Worm (Caenorhabditis elegans): ENCODE results near the gene znf-207.
A peak's percentile ranks its signal among the peaks of the same experiment; 100 is the strongest.

The znf-207 gene

DNA sequence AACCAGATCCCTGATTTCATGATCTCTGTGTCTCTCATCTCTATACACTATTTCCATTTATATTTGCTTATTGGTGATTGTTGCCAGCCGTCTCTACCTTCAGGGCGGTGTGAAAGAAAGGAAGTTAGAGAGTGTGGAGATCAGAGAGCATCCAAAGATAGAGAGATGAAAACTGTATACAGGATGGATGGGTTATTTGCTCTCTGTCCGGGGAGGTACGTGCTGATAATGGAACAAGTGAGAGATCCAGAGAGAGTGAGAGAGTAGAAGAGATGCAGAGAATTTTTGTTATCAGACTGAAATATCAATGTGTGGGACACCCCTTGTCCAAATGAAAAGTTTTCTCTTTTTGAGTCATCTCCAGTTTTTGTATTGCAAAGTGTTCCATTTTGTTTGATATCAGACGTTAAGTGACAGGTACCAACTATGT lies 26.7 kb upstream of the znf-207 start:
- TF ChIP-seq zfp-3 (GFP tag; conservative IDR thresholded peaks at IDR 0.05) = no peak
- no peak for TF ChIP-seq fkh-10 (GFP tag; optimal IDR thresholded peaks at IDR 0.05)
- TF ChIP-seq ceh-28 (tag; optimal IDR thresholded peaks at IDR 0.05) = no peak
- TF ChIP-seq aha-1 (tag) = peak; percentile 71
- TF ChIP-seq jun-1 (tag; optimal IDR thresholded peaks at IDR 0.05) = peak; percentile 25
- TF ChIP-seq hlh-30 (tag; optimal IDR thresholded peaks at IDR 0.05; ENCODE audit: insufficient read depth) = peak; percentile 28
- TF ChIP-seq lin-29 (GFP tag; IDR thresholded peaks at IDR 0.05) = no peak
- TF ChIP-seq zag-1 (tag; optimal IDR thresholded peaks at IDR 0.05) = no peak
- 0 out of 2 replicates have a peak, but pooled peaks have one; percentile 23 for TF ChIP-seq nhr-41 (GFP tag; IDR thresholded peaks at IDR 0.05)
- TF ChIP-seq daf-16 (GFP tag; optimal IDR thresholded peaks at IDR 0.05) = peak in 1 of 2 experiments; percentile 92
- TF ChIP-seq daf-16 (tag; optimal IDR thresholded peaks at IDR 0.05) = peak; percentile 91
- TF ChIP-seq spr-3 (GFP tag; optimal IDR thresholded peaks at IDR 0.05) = no peak
- no peak for TF ChIP-seq aly-2 (tag; optimal IDR thresholded peaks at IDR 0.05)
- TF ChIP-seq mxl-2 (GFP tag; conservative IDR thresholded peaks at IDR 0.05) = 0 out of 2 replicates have a peak, but pooled peaks have one; percentile 3
- TF ChIP-seq hif-1 (tag; optimal IDR thresholded peaks at IDR 0.05) = peak in 1 of 2 experiments; percentile 59
- TF ChIP-seq mdl-1 (tag; optimal IDR thresholded peaks at IDR 0.05) = peak in 1 of 2 experiments; percentile 58
- TF ChIP-seq nhr-111 (GFP tag; optimal IDR thresholded peaks at IDR 0.05) = no peak
- no peak for TF ChIP-seq Y75B8A.6 (GFP tag; IDR thresholded peaks at IDR 0.05)
- TF ChIP-seq Y105C5A.15 (GFP tag; IDR thresholded peaks at IDR 0.05) = no peak
- TF ChIP-seq lin-1 (GFP tag; IDR thresholded peaks at IDR 0.05) = peak; percentile 92
- no peak for TF ChIP-seq set-16 (GFP tag; IDR thresholded peaks at IDR 0.05)
- peak; percentile 39 for TF ChIP-seq nhr-10 (tag; optimal IDR thresholded peaks at IDR 0.05)
- no peak for TF ChIP-seq fos-1 (tag; optimal IDR thresholded peaks at IDR 0.05)
- TF ChIP-seq duxl-1 (tag; optimal IDR thresholded peaks at IDR 0.05; ENCODE audit: poor library complexity) = no peak
- no peak for TF ChIP-seq ceh-20 (GFP tag; IDR thresholded peaks at IDR 0.05)
- TF ChIP-seq zip-11 (GFP tag; IDR thresholded peaks at IDR 0.05) = no peak
- no peak for TF ChIP-seq vab-7 (GFP tag; IDR thresholded peaks at IDR 0.05)
- no peak for TF ChIP-seq ztf-7 (tag; optimal IDR thresholded peaks at IDR 0.05)
- no peak for TF ChIP-seq nhr-76 (tag; optimal IDR thresholded peaks at IDR 0.05)
- peak; percentile 36 for TF ChIP-seq mes-2 (tag; optimal IDR thresholded peaks at IDR 0.05; ENCODE audit: poor library complexity, severe bottlenecking)
- TF ChIP-seq mxl-3 (GFP tag; optimal IDR thresholded peaks at IDR 0.05) = peak; percentile 55
- no peak for TF ChIP-seq daf-12 (tag; optimal IDR thresholded peaks at IDR 0.05)
- peak; percentile 83 for TF ChIP-seq nhr-6 (tag; optimal IDR thresholded peaks at IDR 0.05)
- peak; percentile 72 for TF ChIP-seq pha-4 (GFP tag; IDR thresholded peaks at IDR 0.05)
- peak; percentile 71 for TF ChIP-seq pha-4 (tag; optimal IDR thresholded peaks at IDR 0.05)
- TF ChIP-seq lin-38 (GFP tag; IDR thresholded peaks at IDR 0.05) = no peak; the same call in 1 of the 2 replicates
- TF ChIP-seq ctbp-1 (GFP tag; IDR thresholded peaks at IDR 0.05) = no peak
- peak; percentile 72 for TF ChIP-seq nhr-77 (tag; optimal IDR thresholded peaks at IDR 0.05)
- TF ChIP-seq dmd-6 (GFP tag; IDR thresholded peaks at IDR 0.05) = peak; percentile 89
- TF ChIP-seq arid-1 (GFP tag; conservative IDR thresholded peaks at IDR 0.05) = no peak
- no peak for TF ChIP-seq daf-8 (GFP tag; IDR thresholded peaks at IDR 0.05)
- no peak for TF ChIP-seq daf-19 (GFP tag; conservative IDR thresholded peaks at IDR 0.05)
- no peak for TF ChIP-seq snpc-1.2 (GFP tag; IDR thresholded peaks at IDR 0.05)
- no peak for TF ChIP-seq dmd-9 (GFP tag; IDR thresholded peaks at IDR 0.05)
- TF ChIP-seq dmd-8 (GFP tag; IDR thresholded peaks at IDR 0.05) = no peak
- peak; percentile 84 for TF ChIP-seq nhr-48 (tag; optimal IDR thresholded peaks at IDR 0.05)
- TF ChIP-seq lin-39 (tag; optimal IDR thresholded peaks at IDR 0.05) = no peak
- no peak for TF ChIP-seq gei-8 (GFP tag; optimal IDR thresholded peaks at IDR 0.05)
- no peak for TF ChIP-seq snpc-4 (tag; optimal IDR thresholded peaks at IDR 0.05)
- no peak for TF ChIP-seq lsy-2 (tag; optimal IDR thresholded peaks at IDR 0.05)
- TF ChIP-seq zfp-2 (tag; optimal IDR thresholded peaks at IDR 0.05) = no peak
- no peak for TF ChIP-seq skn-1 (tag; optimal IDR thresholded peaks at IDR 0.05)
